Worm (Caenorhabditis elegans) whole organism, mixed stage, embryonic: ENCODE measurements around the gene rpoa-49.

Experiments used
- bed-3 ChIP-seq: fragments of 200-800 bp; sonication (Bioruptor generic); optimal IDR thresholded peaks from 3 replicates; lab custom pipeline; 2018; ENCODE audit warnings: mild to moderate bottlenecking, missing genetic modification characterization, moderate library complexity, missing compliant biosample characterization
- drap-1 ChIP-seq: fragments of 200-800 bp; sonication (Bioruptor generic); optimal IDR thresholded peaks from 3 replicates; lab custom pipeline; 2018; ENCODE audit warnings: mild to moderate bottlenecking, missing genetic modification characterization, missing compliant biosample characterization
- hlh-1 ChIP-seq: fragments of 150-350 bp; optimal IDR thresholded peaks from 2 replicates; lab custom pipeline; 2014; ENCODE audit warnings: missing biosample characterization, missing genetic modification reagents, missing genetic modification characterization
- lin-13 ChIP-seq: fragments of 150-350 bp; optimal IDR thresholded peaks from 2 replicates; lab custom pipeline; 2014; ENCODE audit warnings: missing biosample characterization, missing genetic modification characterization
- lsy-2 ChIP-seq: fragments of 150-350 bp; optimal IDR thresholded peaks from 2 replicates; lab custom pipeline; 2014; ENCODE audit warnings: missing biosample characterization, missing genetic modification characterization
- mep-1 ChIP-seq: fragments of 150-350 bp; optimal IDR thresholded peaks from 2 replicates; lab custom pipeline; 2017; ENCODE audit warnings: missing biosample characterization, missing genetic modification reagents, missing genetic modification characterization, inconsistent platforms
- nhr-237 ChIP-seq: fragments of 150-350 bp; optimal IDR thresholded peaks from 2 replicates; lab custom pipeline; 2014; ENCODE audit warnings: missing biosample characterization, missing genetic modification characterization
- nhr-76 ChIP-seq: sonication (generic microtip); optimal IDR thresholded peaks from 2 replicates; lab custom pipeline; 2017; ENCODE audit warnings: missing biosample characterization, missing genetic modification characterization
- snpc-4 ChIP-seq: fragments of 150-350 bp; optimal IDR thresholded peaks from 2 replicates; lab custom pipeline; 2014; ENCODE audit warnings: missing biosample characterization, missing genetic modification characterization
- zip-8 ChIP-seq: fragments of 150-350 bp; optimal IDR thresholded peaks from 2 replicates; lab custom pipeline; 2014; ENCODE audit warnings: missing biosample characterization, missing genetic modification characterization

DNA sequence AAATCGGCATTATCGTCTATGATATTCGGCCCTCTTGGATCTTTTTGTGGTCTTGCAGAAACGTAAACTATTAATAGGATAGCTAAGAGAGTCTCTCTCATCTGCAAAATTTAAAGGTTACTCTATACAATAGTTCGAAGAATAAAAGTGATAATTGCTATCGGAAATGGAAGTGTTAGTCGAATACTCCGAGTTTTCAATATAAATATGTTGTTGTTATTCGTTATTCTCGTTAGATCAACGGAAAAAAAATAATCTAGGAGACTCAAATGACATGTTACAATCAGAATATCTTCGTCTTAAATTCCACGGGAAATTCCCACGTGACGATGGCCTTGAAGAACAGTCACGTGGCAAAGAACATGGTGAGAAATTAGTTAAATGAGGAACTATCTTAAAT lies 10.4 kb downstream of the rpoa-49 start, which contains the start of gene tre-5:
- TF ChIP-seq zip-8 (tag; lab: Kevin White, UChicago) (no peak), drap-1 (no peak), lsy-2 (no peak), hlh-1 (tag; lab: Kevin White, UChicago) (no peak), snpc-4 (tag; lab: Kevin White, UChicago) (no peak), lin-13 (no peak), bed-3 (no peak), nhr-76 (no peak), nhr-237 (no peak), mep-1 (tag; lab: Kevin White, UChicago) (no peak)
